Fruit fly (Drosophila melanogaster) whole organism, embryonic: ENCODE results near the gene CG13409.
A peak's percentile ranks its signal among the peaks of the same experiment; 100 is the strongest.

Experiments used
- Antp ChIP-seq: fragments of 200-800 bp; sonication (Bioruptor generic); optimal IDR thresholded peaks from 3 replicates; lab custom pipeline; 2016; ENCODE audit warnings: missing biosample characterization, missing genetic modification characterization
- Atf3 ChIP-seq: fragments of 200-800 bp; sonication (Bioruptor generic); optimal IDR thresholded peaks from 3 replicates; lab custom pipeline; 2016; ENCODE audit warnings: missing biosample characterization, missing genetic modification characterization
- CG11247 ChIP-seq: fragments of 200-800 bp; sonication (Bioruptor generic); IDR thresholded peaks from 2 replicates; pipeline ENCODE4 v1.3.6; 2022; ENCODE audit warnings: missing biosample characterization, missing genetic modification characterization
- CG11696 ChIP-seq: fragments of 200-800 bp; sonication (Bioruptor generic); IDR thresholded peaks from 2 replicates; pipeline ENCODE4 v1.3.6; 2022; ENCODE audit warnings: missing biosample characterization, missing genetic modification characterization
- CG14667 ChIP-seq: fragments of 200-800 bp; sonication (Bioruptor generic); IDR thresholded peaks from 2 replicates; pipeline ENCODE4 v1.3.6; 2022; ENCODE audit warnings: missing biosample characterization, missing genetic modification characterization
- CG15479 ChIP-seq: fragments of 200-800 bp; sonication (Bioruptor generic); optimal IDR thresholded peaks from 3 replicates; lab custom pipeline; 2019; ENCODE audit warnings: missing biosample characterization, mild to moderate bottlenecking, missing genetic modification characterization, moderate library complexity
- CG17361 ChIP-seq: fragments of 200-800 bp; sonication (Bioruptor generic); IDR thresholded peaks from 3 replicates; pipeline ENCODE4 v1.3.6; 2022; ENCODE audit warnings: missing biosample characterization, missing genetic modification characterization
- CG17568 ChIP-seq: fragments of 200-800 bp; sonication (Bioruptor generic); optimal IDR thresholded peaks from 2 replicates; lab custom pipeline; 2018; ENCODE audit warnings: missing biosample characterization, mild to moderate bottlenecking, missing genetic modification characterization, moderate library complexity
- CG1832 ChIP-seq: fragments of 200-800 bp; sonication (Bioruptor generic); optimal IDR thresholded peaks from 2 replicates; lab custom pipeline; 2017; ENCODE audit warnings: missing biosample characterization, mild to moderate bottlenecking, missing genetic modification characterization, inconsistent platforms
- CG18599 ChIP-seq: fragments of 200-800 bp; sonication (Bioruptor generic); optimal IDR thresholded peaks from 3 replicates; lab custom pipeline; 2017; ENCODE audit warnings: missing biosample characterization, missing genetic modification characterization, mild to moderate bottlenecking, moderate library complexity, missing genetic modification reagents
- CG2116 ChIP-seq: fragments of 200-800 bp; sonication (Bioruptor generic); optimal IDR thresholded peaks from 3 replicates; lab custom pipeline; 2018; ENCODE audit warnings: missing biosample characterization, mild to moderate bottlenecking, missing genetic modification characterization
- CG2202 ChIP-seq: fragments of 200-800 bp; sonication (Bioruptor generic); optimal IDR thresholded peaks from 2 replicates; lab custom pipeline; 2018; ENCODE audit warnings: missing biosample characterization, mild to moderate bottlenecking, missing genetic modification characterization
- CG30403 ChIP-seq: fragments of 200-800 bp; sonication (Bioruptor generic); optimal IDR thresholded peaks from 3 replicates; lab custom pipeline; 2016; ENCODE audit warnings: missing biosample characterization, missing genetic modification characterization
- CG3065 ChIP-seq: fragments of 200-800 bp; sonication (Bioruptor generic); optimal IDR thresholded peaks from 2 replicates; lab custom pipeline; 2016; ENCODE audit warnings: missing biosample characterization, missing genetic modification characterization
- CG3838 ChIP-seq: fragments of 200-800 bp; sonication (Bioruptor generic); optimal IDR thresholded peaks from 3 replicates; lab custom pipeline; 2016; ENCODE audit warnings: missing biosample characterization, missing genetic modification characterization
- CG4730 ChIP-seq: fragments of 200-800 bp; sonication (Bioruptor generic); IDR thresholded peaks from 2 replicates; pipeline ENCODE4 v1.3.6; 2022; ENCODE audit warnings: missing biosample characterization, missing genetic modification characterization
- CG4854 ChIP-seq: fragments of 200-800 bp; sonication (Bioruptor generic); optimal IDR thresholded peaks from 2 replicates; lab custom pipeline; 2016; ENCODE audit warnings: missing biosample characterization, missing genetic modification characterization, inconsistent platforms
- CG7963 ChIP-seq: fragments of 200-800 bp; sonication (Bioruptor generic); IDR thresholded peaks from 3 replicates; pipeline ENCODE4 v1.3.6; 2022; ENCODE audit warnings: missing biosample characterization, missing genetic modification characterization; ENCODE audit not compliant: partially characterized antibody
- CG9609 ChIP-seq: fragments of 200-800 bp; sonication (Bioruptor generic); optimal IDR thresholded peaks from 3 replicates; lab custom pipeline; 2016; ENCODE audit warnings: missing biosample characterization, missing genetic modification characterization
- CG9817 ChIP-seq: fragments of 200-800 bp; sonication (Bioruptor generic); optimal IDR thresholded peaks from 2 replicates; lab custom pipeline; 2018; ENCODE audit warnings: missing biosample characterization, mild to moderate bottlenecking, missing genetic modification characterization, moderate library complexity
- CG9876 ChIP-seq: fragments of 200-800 bp; sonication (Bioruptor generic); optimal IDR thresholded peaks from 2 replicates; lab custom pipeline; 2016; ENCODE audit warnings: missing biosample characterization, missing genetic modification characterization
- Deaf1 ChIP-seq: fragments of 200-800 bp; optimal IDR thresholded peaks from 3 replicates; lab custom pipeline; 2019; ENCODE audit warnings: missing biosample characterization, mild to moderate bottlenecking, missing genetic modification characterization, moderate library complexity
- Dfd ChIP-seq, 2 experiments: fragments of >200 bp; optimal IDR thresholded peaks; 2 replicates each; lab custom pipeline; 2017; ENCODE audit warnings: missing biosample characterization in 2 of 2, missing genetic modification characterization in 2 of 2
- Dip2 ChIP-seq: fragments of 200-800 bp; sonication (Bioruptor generic); IDR thresholded peaks from 2 replicates; pipeline ENCODE4 v1.3.6; 2022; ENCODE audit warnings: missing biosample characterization, missing genetic modification characterization
- Gug ChIP-seq: fragments of 200-800 bp; sonication (Bioruptor generic); IDR thresholded peaks from 4 replicates; pipeline ENCODE4 v1.3.6; 2022; ENCODE audit warnings: missing biosample characterization, missing genetic modification characterization
- HLH4C ChIP-seq: fragments of 200-800 bp; sonication (Bioruptor generic); IDR thresholded peaks from 3 replicates; pipeline ENCODE4 v1.3.6; 2022; ENCODE audit warnings: missing biosample characterization, missing genetic modification characterization; ENCODE audit not compliant: partially characterized antibody
- MBD-R2 ChIP-seq: fragments of 200-800 bp; sonication (Bioruptor generic); IDR thresholded peaks from 2 replicates; pipeline ENCODE4 v1.3.6; 2022; ENCODE audit warnings: missing biosample characterization, missing genetic modification characterization
- Med ChIP-seq: fragments of 200-800 bp; sonication (Bioruptor generic); peaks from one replicate; lab custom pipeline; 2016; ENCODE audit warnings: missing biosample characterization, missing genetic modification characterization, mild to moderate bottlenecking, inconsistent platforms, moderate library complexity
- Oli ChIP-seq: fragments of 200-800 bp; sonication (Bioruptor generic); optimal IDR thresholded peaks from 2 replicates; lab custom pipeline; 2018; ENCODE audit warnings: missing biosample characterization, mild to moderate bottlenecking, missing genetic modification characterization, moderate library complexity
- Opbp ChIP-seq: fragments of 200-800 bp; sonication (Bioruptor generic); IDR thresholded peaks from 3 replicates; pipeline ENCODE4 v1.3.6; 2022; ENCODE audit warnings: missing biosample characterization, missing genetic modification characterization; ENCODE audit not compliant: partially characterized antibody
- Sry-δ ChIP-seq: fragments of 200-800 bp; sonication (Bioruptor generic); optimal IDR thresholded peaks from 2 replicates; lab custom pipeline; 2016; ENCODE audit warnings: missing biosample characterization, missing genetic modification characterization
- Tbp ChIP-seq: fragments of >200 bp; optimal IDR thresholded peaks from 2 replicates; lab custom pipeline; 2018; ENCODE audit warnings: missing biosample characterization, missing genetic modification characterization
- bab2 ChIP-seq: fragments of 200-800 bp; sonication (Bioruptor generic); optimal IDR thresholded peaks from 2 replicates; lab custom pipeline; 2016; ENCODE audit warnings: missing biosample characterization, missing genetic modification characterization
- chif ChIP-seq, 2 experiments: fragments of 200-800 bp; sonication (Bioruptor generic); optimal IDR thresholded peaks; 3 replicates each; lab custom pipeline; 2016; ENCODE audit warnings: missing biosample characterization in 2 of 2, missing genetic modification characterization in 2 of 2
- dysf ChIP-seq: fragments of 200-800 bp; sonication (Bioruptor generic); IDR thresholded peaks from 3 replicates; pipeline ENCODE4 v1.3.6; 2022; ENCODE audit warnings: missing biosample characterization, missing genetic modification characterization
- fd3F ChIP-seq: fragments of 200-800 bp; sonication (Bioruptor generic); optimal IDR thresholded peaks from 2 replicates; lab custom pipeline; 2018; ENCODE audit warnings: missing biosample characterization, mild to moderate bottlenecking, missing genetic modification characterization, moderate library complexity
- ftz-f1 ChIP-seq: fragments of 200-800 bp; sonication (Bioruptor generic); optimal IDR thresholded peaks from 2 replicates; lab custom pipeline; 2016; ENCODE audit warnings: missing biosample characterization, missing genetic modification characterization
- gfzf ChIP-seq: fragments of 200-800 bp; sonication (Bioruptor generic); optimal IDR thresholded peaks from 2 replicates; lab custom pipeline; 2016; ENCODE audit warnings: missing biosample characterization, mild to moderate bottlenecking, missing genetic modification characterization, moderate library complexity
- her ChIP-seq: fragments of 200-800 bp; sonication (Bioruptor generic); optimal IDR thresholded peaks from 2 replicates; lab custom pipeline; 2016; ENCODE audit warnings: missing biosample characterization, missing genetic modification characterization
- ind ChIP-seq: fragments of 200-800 bp; sonication (Bioruptor generic); optimal IDR thresholded peaks from 3 replicates; lab custom pipeline; 2016; ENCODE audit warnings: missing biosample characterization, missing genetic modification characterization
- lbe ChIP-seq: fragments of 200-800 bp; sonication (Bioruptor generic); optimal IDR thresholded peaks from 2 replicates; lab custom pipeline; 2016; ENCODE audit warnings: missing biosample characterization, mild to moderate bottlenecking, missing genetic modification characterization
- lmd ChIP-seq: fragments of 200-800 bp; sonication (Bioruptor generic); IDR thresholded peaks from 2 replicates; pipeline ENCODE4 v1.3.6; 2022; ENCODE audit warnings: missing biosample characterization, missing genetic modification characterization
- lov ChIP-seq, 2 experiments: fragments of 200-800 bp in 1 of 2; fragments of >200 bp in 1 of 2; sonication (Bioruptor generic) in 1 of 2; IDR thresholded peaks in 1 of 2; optimal IDR thresholded peaks in 1 of 2; 2 replicates in 1 of 2; 3 replicates in 1 of 2; pipeline versions ENCODE4 v1.3.6 to Lab custom; 2017 to 2022; ENCODE audit warnings: missing biosample characterization in 1 of 2, missing genetic modification characterization in 1 of 2
- rib ChIP-seq: fragments of 200-800 bp; sonication (Bioruptor generic); IDR thresholded peaks from 2 replicates; pipeline ENCODE4 v1.3.6; 2022; ENCODE audit warnings: missing biosample characterization, missing genetic modification characterization
- seq ChIP-seq: fragments of 200-800 bp; sonication (Bioruptor generic); IDR thresholded peaks from 2 replicates; pipeline ENCODE4 v1.3.6; 2022; ENCODE audit warnings: missing biosample characterization, missing genetic modification characterization
- sna ChIP-seq: fragments of 200-800 bp; sonication (Bioruptor generic); IDR thresholded peaks from 2 replicates; pipeline ENCODE4 v1.3.6; 2022; ENCODE audit warnings: missing biosample characterization, missing genetic modification characterization; ENCODE audit not compliant: partially characterized antibody
- sug ChIP-seq: fragments of 200-800 bp; optimal IDR thresholded peaks from 2 replicates; lab custom pipeline; 2019; ENCODE audit warnings: missing biosample characterization, mild to moderate bottlenecking, missing genetic modification characterization, moderate library complexity
- trh ChIP-seq: fragments of 200-800 bp; sonication (Bioruptor generic); optimal IDR thresholded peaks from 2 replicates; lab custom pipeline; 2016; ENCODE audit warnings: missing biosample characterization, missing genetic modification characterization
- vnd ChIP-seq: fragments of 200-800 bp; sonication (Bioruptor generic); IDR thresholded peaks from 3 replicates; pipeline ENCODE4 v1.3.6; 2022; ENCODE audit warnings: missing biosample characterization, missing genetic modification characterization; ENCODE audit not compliant: partially characterized antibody
- z ChIP-seq: fragments of 200-800 bp; sonication (Bioruptor generic); IDR thresholded peaks from 3 replicates; pipeline ENCODE4 v1.3.6; 2022; ENCODE audit warnings: missing biosample characterization, missing genetic modification characterization

Gene CG13409

dm6 chr3R:22049134-22049796 lies 17.6 kb upstream of the CG13409 start (continued):
- TF ChIP-seq Dip2 (GFP tag; lab: Robert Waterston, UW) (no peak), CG3065 (GFP tag; lab: Kevin White, UChicago) (peak; percentile 13), Atf3 (peak; percentile 60), CG9817 (tag; lab: Kevin White, UChicago) (peak; percentile 77), CG17361 (GFP tag; lab: Robert Waterston, UW) (peak; percentile 80), ftz-f1 (GFP tag; lab: Kevin White, UChicago) (peak; percentile 10), seq (GFP tag; lab: Robert Waterston, UW) (peak; percentile 72), lbe (GFP tag; lab: Kevin White, UChicago) (no peak), Med (GFP tag; lab: Kevin White, UChicago) (peak; percentile 97), Tbp (no peak), MBD-R2 (GFP tag; lab: Robert Waterston, UW) (peak; percentile 54; the same call in 1 of the 2 replicates), CG30403 (GFP tag; lab: Kevin White, UChicago) (peak; percentile 84), lov (optimal IDR thresholded peaks at IDR 0.05; lab: Kevin White, UChicago) (no peak), lov (GFP tag; IDR thresholded peaks at IDR 0.05; lab: Robert Waterston, UW) (peak; percentile 84), CG2116 (GFP tag; lab: Kevin White, UChicago) (peak; percentile 41), her (GFP tag; lab: Kevin White, UChicago) (peak; percentile 69), lmd (GFP tag; lab: Robert Waterston, UW) (peak; percentile 79), fd3F (GFP tag; lab: Kevin White, UChicago) (peak; percentile 78), ind (GFP tag; lab: Kevin White, UChicago) (peak; percentile 77), CG9609 (GFP tag; lab: Kevin White, UChicago) (peak; percentile 60), CG9876 (GFP tag; lab: Kevin White, UChicago) (no peak), sna (GFP tag; lab: Robert Waterston, UW) (no peak), Oli (peak; percentile 81), Deaf1 (tag; lab: Kevin White, UChicago) (peak; percentile 55), CG11247 (peak; percentile 66), CG11696 (peak; percentile 50), rib (GFP tag; lab: Robert Waterston, UW) (peak; percentile 79), CG17568 (GFP tag; lab: Kevin White, UChicago) (peak; percentile 62), CG14667 (GFP tag; lab: Robert Waterston, UW) (peak; percentile 68), Opbp (GFP tag; lab: Robert Waterston, UW) (peak; percentile 14; the same call in 1 of the 3 replicates), sug (tag; lab: Kevin White, UChicago) (peak; percentile 63), CG4730 (GFP tag; lab: Robert Waterston, UW) (peak; percentile 77), CG15479 (GFP tag; lab: Kevin White, UChicago) (no peak), HLH4C (no peak), chif (GFP tag; optimal IDR thresholded peaks at IDR 0.05; lab: Kevin White, UChicago) (peak; percentile 78 to 80), CG2202 (tag; lab: Kevin White, UChicago) (peak; percentile 47), CG4854 (GFP tag; lab: Kevin White, UChicago) (peak; percentile 35), CG1832 (GFP tag; lab: Kevin White, UChicago) (no peak), gfzf (GFP tag; lab: Kevin White, UChicago) (no peak), dysf (peak; percentile 87), Sry-δ (peak; percentile 32), CG7963 (GFP tag; lab: Robert Waterston, UW) (no peak), z (no peak), CG18599 (GFP tag; lab: Kevin White, UChicago) (peak; percentile 92), bab2 (GFP tag; lab: Kevin White, UChicago) (peak; percentile 72), CG3838 (GFP tag; lab: Kevin White, UChicago) (peak; percentile 47), Dfd (GFP tag; optimal IDR thresholded peaks at IDR 0.05; lab: Kevin White, UChicago) (no peak), trh (GFP tag; lab: Kevin White, UChicago) (peak; percentile 32), vnd (GFP tag; lab: Robert Waterston, UW) (no peak), Gug (GFP tag; lab: Robert Waterston, UW) (peak; percentile 70), Antp (GFP tag; lab: Kevin White, UChicago) (peak; percentile 69)
